Worm (Caenorhabditis elegans) whole organism, L4 larva: ENCODE results near the gene C14B9.3.

Experiments used
- F10B5.3 ChIP-seq: sonication (generic microtip); optimal IDR thresholded peaks from 2 replicates; lab custom pipeline; 2016; ENCODE audit warnings: mild to moderate bottlenecking, missing genetic modification characterization, missing compliant biosample characterization
- Y48G9A.11 ChIP-seq: fragments of 200-800 bp; sonication (Bioruptor generic); IDR thresholded peaks from 2 replicates; pipeline ENCODE4 v1.3.6; 2022; ENCODE audit warnings: missing genetic modification reagents, missing genetic modification characterization, missing compliant biosample characterization
- Y5F2A.4 ChIP-seq: fragments of 200-800 bp; sonication (Bioruptor generic); optimal IDR thresholded peaks from 2 replicates; lab custom pipeline; 2018; ENCODE audit warnings: mild to moderate bottlenecking, missing genetic modification characterization, missing compliant biosample characterization
- Y75B8A.6 ChIP-seq: fragments of 200-800 bp; sonication (Bioruptor generic); IDR thresholded peaks from 2 replicates; pipeline ENCODE4 v1.3.6; 2022; ENCODE audit warnings: missing genetic modification reagents, missing genetic modification characterization, missing compliant biosample characterization
- aha-1 ChIP-seq: fragments of 150-350 bp; peaks from one replicate; lab custom pipeline; 2014; ENCODE audit warnings: missing biosample characterization, missing genetic modification characterization
- ama-1 ChIP-seq: fragments of 150-350 bp; optimal IDR thresholded peaks from 2 replicates; lab custom pipeline; 2014; ENCODE audit warnings: inconsistent platforms, mixed read lengths
- arid-1 ChIP-seq: fragments of 200-800 bp; sonication (Bioruptor generic); conservative IDR thresholded peaks from 2 replicates; pipeline ENCODE4 v1.3.6; 2022; ENCODE audit warnings: missing genetic modification reagents, missing genetic modification characterization, missing compliant biosample characterization
- attf-4 ChIP-seq: sonication (generic microtip); optimal IDR thresholded peaks from 3 replicates; lab custom pipeline; 2017; ENCODE audit warnings: missing biosample characterization, missing genetic modification characterization
- ceh-20 ChIP-seq: fragments of 200-800 bp; sonication (Bioruptor generic); IDR thresholded peaks from 2 replicates; pipeline ENCODE4 v1.3.6; 2022; ENCODE audit warnings: missing genetic modification reagents, missing genetic modification characterization, missing compliant biosample characterization
- ceh-28 ChIP-seq: fragments of 150-350 bp; optimal IDR thresholded peaks from 2 replicates; lab custom pipeline; 2014; ENCODE audit warnings: missing biosample characterization, missing genetic modification reagents, missing genetic modification characterization
- ceh-62 ChIP-seq: sonication (generic microtip); optimal IDR thresholded peaks from 2 replicates; lab custom pipeline; 2017; ENCODE audit warnings: missing biosample characterization, missing genetic modification characterization
- cey-2 ChIP-seq: sonication (generic microtip); optimal IDR thresholded peaks from 3 replicates; lab custom pipeline; 2017; ENCODE audit warnings: missing genetic modification characterization, mild to moderate bottlenecking, missing compliant biosample characterization, antibody characterized with exemption, borderline replicate concordance; ENCODE audit not compliant: insufficient read depth
- daf-12 ChIP-seq: fragments of 150-350 bp; optimal IDR thresholded peaks from 2 replicates; lab custom pipeline; 2014; ENCODE audit warnings: missing biosample characterization, missing genetic modification reagents, missing genetic modification characterization
- daf-16 ChIP-seq, 3 experiments: sonication (generic microtip); optimal IDR thresholded peaks; 2 replicates each; lab custom pipeline; 2016 to 2017; ENCODE audit warnings: missing genetic modification characterization in 3 of 3, missing genetic modification reagents in 3 of 3, mild to moderate bottlenecking in 2 of 3, missing compliant biosample characterization in 2 of 3, missing biosample characterization in 1 of 3, moderate library complexity in 1 of 3
- daf-19 ChIP-seq: fragments of 200-800 bp; sonication (Bioruptor generic); conservative IDR thresholded peaks from 2 replicates; pipeline ENCODE4 v1.3.6; 2022; ENCODE audit warnings: missing genetic modification characterization, missing compliant biosample characterization
- daf-8 ChIP-seq: fragments of 200-800 bp; sonication (Bioruptor generic); IDR thresholded peaks from 2 replicates; pipeline ENCODE4 v1.3.6; 2022; ENCODE audit warnings: missing genetic modification characterization, missing compliant biosample characterization
- dmd-6 ChIP-seq: fragments of 200-800 bp; sonication (Bioruptor generic); IDR thresholded peaks from 2 replicates; pipeline ENCODE4 v1.3.6; 2022; ENCODE audit warnings: missing genetic modification reagents, missing genetic modification characterization, missing compliant biosample characterization
- dmd-8 ChIP-seq: fragments of 200-800 bp; sonication (Bioruptor generic); IDR thresholded peaks from 2 replicates; pipeline ENCODE4 v1.3.6; 2022; ENCODE audit warnings: missing genetic modification characterization, missing compliant biosample characterization
- dve-1 ChIP-seq: sonication (generic microtip); optimal IDR thresholded peaks from 2 replicates; lab custom pipeline; 2017; ENCODE audit warnings: antibody characterized with exemption, mild to moderate bottlenecking, missing genetic modification characterization, missing compliant biosample characterization; ENCODE audit not compliant: insufficient read depth
- egl-27 ChIP-seq: sonication (generic microtip); optimal IDR thresholded peaks from 3 replicates; lab custom pipeline; 2017; ENCODE audit warnings: missing biosample characterization, missing genetic modification reagents, missing genetic modification characterization
- fkh-10 ChIP-seq: fragments of 150-350 bp; optimal IDR thresholded peaks from 2 replicates; lab custom pipeline; 2014; ENCODE audit warnings: missing biosample characterization, missing genetic modification reagents, missing genetic modification characterization
- gei-8 ChIP-seq: fragments of 200-800 bp; sonication (Bioruptor generic); optimal IDR thresholded peaks from 2 replicates; lab custom pipeline; 2018; ENCODE audit warnings: mild to moderate bottlenecking, missing genetic modification characterization, missing compliant biosample characterization
- hlh-11 ChIP-seq: fragments of 200-800 bp; sonication (Bioruptor generic); optimal IDR thresholded peaks from 2 replicates; lab custom pipeline; 2018; ENCODE audit warnings: mild to moderate bottlenecking, missing genetic modification characterization, missing compliant biosample characterization
- hlh-30 ChIP-seq: sonication (generic microtip); optimal IDR thresholded peaks from 2 replicates; lab custom pipeline; 2017; ENCODE audit warnings: antibody characterized with exemption, mild to moderate bottlenecking, missing genetic modification characterization, missing compliant biosample characterization; ENCODE audit not compliant: insufficient read depth
- jun-1 ChIP-seq: fragments of 150-350 bp; optimal IDR thresholded peaks from 2 replicates; lab custom pipeline; 2014; ENCODE audit warnings: missing biosample characterization, missing genetic modification reagents, missing genetic modification characterization
- lim-7 ChIP-seq: fragments of 200-800 bp; sonication (Bioruptor generic); IDR thresholded peaks from 2 replicates; pipeline ENCODE4 v1.3.6; 2022; ENCODE audit warnings: missing genetic modification characterization, missing compliant biosample characterization
- lin-39 ChIP-seq: fragments of 150-350 bp; optimal IDR thresholded peaks from 2 replicates; lab custom pipeline; 2014; ENCODE audit warnings: missing biosample characterization, missing genetic modification reagents, missing genetic modification characterization
- lir-3 ChIP-seq: sonication (generic microtip); optimal IDR thresholded peaks from 2 replicates; lab custom pipeline; 2016; ENCODE audit warnings: mild to moderate bottlenecking, missing genetic modification characterization, missing compliant biosample characterization
- lsy-2 ChIP-seq, 2 experiments: fragments of 150-350 bp in 1 of 2; sonication (generic microtip) in 1 of 2; optimal IDR thresholded peaks; 2 replicates each; lab custom pipeline; 2014 to 2017; ENCODE audit warnings: missing biosample characterization in 2 of 2, missing genetic modification characterization in 2 of 2
- mes-2 ChIP-seq: sonication (generic microtip); optimal IDR thresholded peaks from 2 replicates; lab custom pipeline; 2016; ENCODE audit warnings: missing genotype, mild to moderate bottlenecking, missing genetic modification characterization, missing compliant biosample characterization; ENCODE audit not compliant: poor library complexity, severe bottlenecking
- nhr-10 ChIP-seq: fragments of 150-350 bp; optimal IDR thresholded peaks from 2 replicates; lab custom pipeline; 2014; ENCODE audit warnings: missing biosample characterization, missing genetic modification characterization
- nhr-102 ChIP-seq: sonication (generic microtip); optimal IDR thresholded peaks from 2 replicates; lab custom pipeline; 2016; ENCODE audit warnings: mild to moderate bottlenecking, missing genetic modification characterization, moderate library complexity, missing compliant biosample characterization
- nhr-111 ChIP-seq: fragments of 200-800 bp; sonication (Bioruptor generic); optimal IDR thresholded peaks from 2 replicates; lab custom pipeline; 2018; ENCODE audit warnings: mild to moderate bottlenecking, missing genetic modification characterization, missing compliant biosample characterization
- nhr-237 ChIP-seq: sonication (generic microtip); optimal IDR thresholded peaks from 2 replicates; lab custom pipeline; 2017; ENCODE audit warnings: missing biosample characterization, missing genetic modification characterization
- nhr-41 ChIP-seq: fragments of 200-800 bp; sonication (Bioruptor generic); IDR thresholded peaks from 2 replicates; pipeline ENCODE4 v1.3.6; 2022; ENCODE audit warnings: missing genetic modification reagents, missing genetic modification characterization, missing compliant biosample characterization
- nhr-48 ChIP-seq: sonication (generic microtip); optimal IDR thresholded peaks from 2 replicates; lab custom pipeline; 2016; ENCODE audit warnings: mild to moderate bottlenecking, missing genetic modification characterization, missing compliant biosample characterization
- nhr-76 ChIP-seq: fragments of 150-350 bp; optimal IDR thresholded peaks from 2 replicates; lab custom pipeline; 2014; ENCODE audit warnings: missing biosample characterization, missing genetic modification characterization
- php-3 ChIP-seq: fragments of 200-800 bp; sonication (Bioruptor generic); IDR thresholded peaks from 2 replicates; pipeline ENCODE4 v1.3.6; 2022; ENCODE audit warnings: missing genetic modification reagents, missing genetic modification characterization, missing compliant biosample characterization
- sdz-12 ChIP-seq: fragments of 200-800 bp; sonication (Bioruptor generic); optimal IDR thresholded peaks from 2 replicates; lab custom pipeline; 2018; ENCODE audit warnings: mild to moderate bottlenecking, missing genetic modification characterization, missing compliant biosample characterization
- set-16 ChIP-seq: fragments of 200-800 bp; sonication (Bioruptor generic); IDR thresholded peaks from 2 replicates; pipeline ENCODE4 v1.3.6; 2022; ENCODE audit warnings: missing genetic modification reagents, missing genetic modification characterization, missing compliant biosample characterization
- tag-97 ChIP-seq: fragments of 200-800 bp; sonication (Bioruptor generic); IDR thresholded peaks from 2 replicates; pipeline ENCODE4 v1.3.6; 2022; ENCODE audit warnings: missing genetic modification characterization, missing compliant biosample characterization
- tra-1 ChIP-seq: fragments of 200-800 bp; sonication (Bioruptor generic); IDR thresholded peaks from 2 replicates; pipeline ENCODE4 v1.3.6; 2022; ENCODE audit warnings: missing genetic modification reagents, missing genetic modification characterization, missing compliant biosample characterization
- unc-39 ChIP-seq: sonication (generic microtip); optimal IDR thresholded peaks from 2 replicates; lab custom pipeline; 2017; ENCODE audit warnings: missing biosample characterization, missing genetic modification characterization
- unc-62 ChIP-seq, 3 experiments: fragments of 150-350 bp in 1 of 3; sonication (generic microtip); optimal IDR thresholded peaks in 2 of 3; peaks in 1 of 3; 1 replicate in 1 of 3; 2 replicates in 2 of 3; lab custom pipeline; 2014 to 2017; ENCODE audit warnings: missing biosample characterization in 3 of 3, missing genetic modification characterization in 3 of 3, missing genetic modification reagents in 3 of 3, missing genotype in 1 of 3
- zfp-3 ChIP-seq: fragments of 200-800 bp; sonication (Bioruptor generic); conservative IDR thresholded peaks from 2 replicates; pipeline ENCODE4 v1.3.6; 2022; ENCODE audit warnings: missing genetic modification reagents, missing genetic modification characterization, missing compliant biosample characterization
- ztf-11 ChIP-seq: fragments of 150-350 bp; optimal IDR thresholded peaks from 2 replicates; lab custom pipeline; 2014; ENCODE audit warnings: missing biosample characterization, missing genetic modification characterization
- ztf-7 ChIP-seq: fragments of 150-350 bp; optimal IDR thresholded peaks from 2 replicates; lab custom pipeline; 2014; ENCODE audit warnings: missing biosample characterization, missing genetic modification characterization

C14B9.3 gene

DNA sequence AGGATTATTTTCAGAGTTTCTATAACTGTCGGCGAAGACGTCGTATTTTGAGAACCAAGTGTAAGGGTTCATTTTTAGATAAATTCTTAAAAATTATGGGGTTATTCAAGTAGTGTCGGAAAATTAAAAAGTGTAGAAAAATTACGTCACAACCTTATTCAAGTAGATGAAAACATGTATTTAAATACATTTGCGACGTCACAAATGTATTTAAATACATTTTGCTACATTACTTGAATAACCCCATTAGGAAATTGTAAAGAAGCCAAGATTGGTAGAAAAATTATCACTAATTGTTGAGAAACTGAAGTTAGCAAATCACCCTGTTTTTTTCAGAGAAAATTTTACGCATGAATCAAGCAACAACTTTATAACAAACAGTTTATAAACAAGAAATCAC is 20.6 kb downstream of the C14B9.3 start (continued):
- TF ChIP-seq tra-1 (GFP tag; lab: Robert Waterston, UW): no peak
- TF ChIP-seq sdz-12 (GFP tag; lab: Kevin White, UChicago): no peak
- no peak for TF ChIP-seq nhr-48 (tag; lab: Kevin White, UChicago)
- no peak for TF ChIP-seq gei-8 (GFP tag; lab: Kevin White, UChicago)
- no peak for TF ChIP-seq nhr-76 (tag; lab: Kevin White, UChicago)
- peak; percentile 65 for TF ChIP-seq Y48G9A.11 (GFP tag; lab: Robert Waterston, UW)
- TF ChIP-seq F10B5.3: no peak
- TF ChIP-seq attf-4: no peak
- no peak for TF ChIP-seq ceh-28
- TF ChIP-seq ama-1 (lab: Kevin White, UChicago): no peak
- no peak for TF ChIP-seq lsy-2 (tag; optimal IDR thresholded peaks at IDR 0.05; lab: Kevin White, UChicago)
- TF ChIP-seq hlh-11 (tag; lab: Kevin White, UChicago): no peak
- TF ChIP-seq daf-12 (tag; lab: Kevin White, UChicago): no peak
- TF ChIP-seq nhr-111 (GFP tag; lab: Kevin White, UChicago): no peak
- TF ChIP-seq ceh-20 (GFP tag; lab: Robert Waterston, UW): no peak
- TF ChIP-seq arid-1 (GFP tag; lab: Robert Waterston, UW): 0 out of 2 replicates have a peak, but pooled peaks have one; percentile 24

ce11 chrIII:8130177-8130902 is 21.8 kb downstream of the C14B9.3 start, which contains the start of the genes rpl-21 and C14B9.10:
TSS of gene rpl-21 (minus strand) at chrIII:8130227.
TSS of gene C14B9.10 (plus strand) at chrIII:8130852.
- TF ChIP-seq aha-1 (tag; lab: Kevin White, UChicago) (peak; percentile 96), nhr-48 (tag; lab: Kevin White, UChicago) (peak; percentile 36), Y5F2A.4 (GFP tag; lab: Kevin White, UChicago) (no peak), daf-19 (GFP tag; lab: Robert Waterston, UW) (no peak), mes-2 (tag; lab: Kevin White, UChicago) (peak; percentile 91), dmd-6 (GFP tag; lab: Robert Waterston, UW) (peak; percentile 37; the same call in 1 of the 2 replicates), nhr-10 (tag; lab: Kevin White, UChicago) (no peak), zfp-3 (GFP tag; lab: Robert Waterston, UW) (no peak), lim-7 (GFP tag; lab: Robert Waterston, UW) (0 out of 2 replicates have a peak, but pooled peaks have one; percentile 30), lir-3 (tag; lab: Kevin White, UChicago) (no peak), ceh-62 (tag; lab: Kevin White, UChicago) (no peak), jun-1 (tag; lab: Kevin White, UChicago) (no peak), ztf-11 (tag; lab: Kevin White, UChicago) (no peak), ztf-7 (tag; lab: Kevin White, UChicago) (peak; percentile 24), ceh-28 (no peak), Y75B8A.6 (GFP tag; lab: Robert Waterston, UW) (no peak), cey-2 (tag; lab: Kevin White, UChicago) (no peak), unc-39 (no peak), lsy-2 (tag; optimal IDR thresholded peaks at IDR 0.05; lab: Kevin White, UChicago) (peak; percentile 95 to 99), nhr-102 (peak; percentile 55), fkh-10 (no peak), nhr-237 (tag; lab: Kevin White, UChicago) (no peak), egl-27 (no peak), daf-8 (GFP tag; lab: Robert Waterston, UW) (no peak), tag-97 (GFP tag; lab: Robert Waterston, UW) (no peak), nhr-41 (GFP tag; lab: Robert Waterston, UW) (no peak), unc-62 (GFP tag; optimal IDR thresholded peaks at IDR 0.05 in 1 of 2; lab: Kevin White, UChicago) (peak in 1 of 2 experiments; percentile 1), unc-62 (tag; optimal IDR thresholded peaks at IDR 0.05; lab: Kevin White, UChicago) (no peak), nhr-76 (tag; lab: Kevin White, UChicago) (no peak), arid-1 (GFP tag; lab: Robert Waterston, UW) (peak; percentile 87), set-16 (GFP tag; lab: Robert Waterston, UW) (no peak), dve-1 (tag; lab: Kevin White, UChicago) (peak; percentile 78), lin-39 (tag; lab: Kevin White, UChicago) (no peak), daf-16 (GFP tag; optimal IDR thresholded peaks at IDR 0.05; lab: Kevin White, UChicago) (no peak), daf-16 (tag; optimal IDR thresholded peaks at IDR 0.05; lab: Kevin White, UChicago) (peak; percentile 44), php-3 (GFP tag; lab: Robert Waterston, UW) (no peak), hlh-30 (tag; lab: Kevin White, UChicago) (peak; percentile 80), dmd-8 (GFP tag; lab: Robert Waterston, UW) (no peak)
